Fruit fly (Drosophila melanogaster): ENCODE results near the gene Tgs1.

Gene Tgs1

dm6 chr3R:18295262-18295944, 40.1 kb downstream of the Tgs1 start:
- no peak for TF ChIP-seq CG10348 (GFP tag; IDR thresholded peaks at IDR 0.05)
- TF ChIP-seq Snoo (tag; optimal IDR thresholded peaks at IDR 0.05), result no peak
- no peak for TF ChIP-seq fd96Ca (GFP tag; IDR thresholded peaks at IDR 0.05)
- peak; percentile 41 for TF ChIP-seq CG9948 (tag; optimal IDR thresholded peaks at IDR 0.05)
- peak; percentile 39 for TF ChIP-seq CG17806 (tag; optimal IDR thresholded peaks at IDR 0.05)
- peak; percentile 46 for TF ChIP-seq Pif1A (GFP tag; optimal IDR thresholded peaks at IDR 0.05)
- peak; percentile 1 for TF ChIP-seq Pif1B (GFP tag; optimal IDR thresholded peaks at IDR 0.05)
- no peak for TF ChIP-seq CG12605 (GFP tag; IDR thresholded peaks at IDR 0.05)
- TF ChIP-seq EcR (GFP tag; optimal IDR thresholded peaks at IDR 0.05), result peak; percentile 46
- TF ChIP-seq CG32121 (GFP tag; IDR thresholded peaks at IDR 0.05), result peak; percentile 55; the same call in 1 of the 2 replicates
- no peak for TF ChIP-seq rn (GFP tag; IDR thresholded peaks at IDR 0.05)
- peak; percentile 57 for TF ChIP-seq CG8159 (tag; optimal IDR thresholded peaks at IDR 0.05)
- peak; percentile 48 for TF ChIP-seq CG8301 (tag; optimal IDR thresholded peaks at IDR 0.05)
- peak; percentile 52 for TF ChIP-seq CG15710 (tag; optimal IDR thresholded peaks at IDR 0.05)

dm6 chr3R:18296084-18296483, 40.8 kb downstream of the Tgs1 start:
- no peak for TF ChIP-seq Pif1A (GFP tag; optimal IDR thresholded peaks at IDR 0.05)
- TF ChIP-seq CG10348 (GFP tag; IDR thresholded peaks at IDR 0.05), result no peak
- no peak for TF ChIP-seq EcR (GFP tag; optimal IDR thresholded peaks at IDR 0.05)
- no peak for TF ChIP-seq gl (tag; optimal IDR thresholded peaks at IDR 0.05)

dm6 chr3R:18296737-18297136, 41.4 kb downstream of the Tgs1 start:
- TF ChIP-seq CG15710 (tag; optimal IDR thresholded peaks at IDR 0.05) (no peak), CG32121 (GFP tag; IDR thresholded peaks at IDR 0.05) (0 out of 2 replicates have a peak, but pooled peaks have one; percentile 14)

dm6 chr3R:18297444-18298297, 42.3 kb downstream of the Tgs1 start:
- peak; percentile 26 for TF ChIP-seq CG9948 (tag; optimal IDR thresholded peaks at IDR 0.05)
- no peak for TF ChIP-seq D1 (tag; optimal IDR thresholded peaks at IDR 0.05)
- TF ChIP-seq CG14655 (GFP tag; optimal IDR thresholded peaks at IDR 0.05), result peak; percentile 61
- peak; percentile 67; the same call in 2 of the 3 replicates for TF ChIP-seq fd96Ca (GFP tag; IDR thresholded peaks at IDR 0.05)
- TF ChIP-seq CG34367 (tag; optimal IDR thresholded peaks at IDR 0.05), result peak; percentile 38
- no peak for TF ChIP-seq Pif1A (GFP tag; optimal IDR thresholded peaks at IDR 0.05)
- TF ChIP-seq Ets98B (GFP tag; IDR thresholded peaks at IDR 0.05), result peak; percentile 58
- TF ChIP-seq Pif1B (GFP tag; optimal IDR thresholded peaks at IDR 0.05), result no peak
- peak; percentile 19; the same call in 1 of the 2 replicates for TF ChIP-seq CG32121 (GFP tag; IDR thresholded peaks at IDR 0.05)
- TF ChIP-seq CG4496 (GFP tag; IDR thresholded peaks at IDR 0.05), result peak; percentile 66; the same call in 2 of the 3 replicates
- peak; percentile 34 for TF ChIP-seq CG15710 (tag; optimal IDR thresholded peaks at IDR 0.05)
- TF ChIP-seq CG8301 (tag; optimal IDR thresholded peaks at IDR 0.05), result peak; percentile 49
- peak; percentile 7 for TF ChIP-seq gl (tag; optimal IDR thresholded peaks at IDR 0.05)
- peak; percentile 49 for TF ChIP-seq CG8159 (tag; optimal IDR thresholded peaks at IDR 0.05)
- TF ChIP-seq CG17806 (tag; optimal IDR thresholded peaks at IDR 0.05), result peak; percentile 13

- TF ChIP-seq rn (GFP tag; IDR thresholded peaks at IDR 0.05) (no peak), D1 (tag; optimal IDR thresholded peaks at IDR 0.05) (no peak), Pif1B (GFP tag; optimal IDR thresholded peaks at IDR 0.05) (peak; percentile 74), EcR (GFP tag; optimal IDR thresholded peaks at IDR 0.05) (peak; percentile 64), CG4496 (GFP tag; IDR thresholded peaks at IDR 0.05) (peak; percentile 42; the same call in 1 of the 3 replicates), CG10348 (GFP tag; IDR thresholded peaks at IDR 0.05) (no peak), CG17806 (tag; optimal IDR thresholded peaks at IDR 0.05) (no peak), CG9948 (tag; optimal IDR thresholded peaks at IDR 0.05) (no peak), CG34367 (tag; optimal IDR thresholded peaks at IDR 0.05) (no peak), CG12605 (GFP tag; IDR thresholded peaks at IDR 0.05) (0 out of 2 replicates have a peak, but pooled peaks have one; percentile 18), CG15710 (tag; optimal IDR thresholded peaks at IDR 0.05) (peak; percentile 2), Ets98B (GFP tag; IDR thresholded peaks at IDR 0.05) (peak; percentile 70), CG32121 (GFP tag; IDR thresholded peaks at IDR 0.05) (peak; percentile 63; the same call in 1 of the 2 replicates), CG8301 (tag; optimal IDR thresholded peaks at IDR 0.05) (no peak), CG13204 (GFP tag; optimal IDR thresholded peaks at IDR 0.05) (peak; percentile 61), Snoo (tag; optimal IDR thresholded peaks at IDR 0.05) (no peak), gl (tag; optimal IDR thresholded peaks at IDR 0.05) (no peak), CG14655 (GFP tag; optimal IDR thresholded peaks at IDR 0.05) (no peak), Pif1A (GFP tag; optimal IDR thresholded peaks at IDR 0.05) (peak; percentile 9), fd96Ca (GFP tag; IDR thresholded peaks at IDR 0.05) (no peak; the same call in 1 of the 3 replicates), CG8159 (tag; optimal IDR thresholded peaks at IDR 0.05) (peak; percentile 75)
Measured at dm6 chr3R:18298298-18298899, 43.1 kb downstream of the Tgs1 start.

Measured in whole organism, pupa.